Fruit fly (Drosophila melanogaster) S2 (cell line): ENCODE measurements around the gene Mical.
A peak's percentile ranks its signal among the peaks of the same experiment; 100 is the strongest.

Experiments used
- CG8478 ChIP-seq: fragments of >200 bp; optimal IDR thresholded peaks from 2 replicates; lab custom pipeline; 2018
- CTCF ChIP-seq, 2 experiments: fragments of >200 bp; optimal IDR thresholded peaks; 2 replicates each; lab custom pipeline; 2018

The Mical gene

DNA sequence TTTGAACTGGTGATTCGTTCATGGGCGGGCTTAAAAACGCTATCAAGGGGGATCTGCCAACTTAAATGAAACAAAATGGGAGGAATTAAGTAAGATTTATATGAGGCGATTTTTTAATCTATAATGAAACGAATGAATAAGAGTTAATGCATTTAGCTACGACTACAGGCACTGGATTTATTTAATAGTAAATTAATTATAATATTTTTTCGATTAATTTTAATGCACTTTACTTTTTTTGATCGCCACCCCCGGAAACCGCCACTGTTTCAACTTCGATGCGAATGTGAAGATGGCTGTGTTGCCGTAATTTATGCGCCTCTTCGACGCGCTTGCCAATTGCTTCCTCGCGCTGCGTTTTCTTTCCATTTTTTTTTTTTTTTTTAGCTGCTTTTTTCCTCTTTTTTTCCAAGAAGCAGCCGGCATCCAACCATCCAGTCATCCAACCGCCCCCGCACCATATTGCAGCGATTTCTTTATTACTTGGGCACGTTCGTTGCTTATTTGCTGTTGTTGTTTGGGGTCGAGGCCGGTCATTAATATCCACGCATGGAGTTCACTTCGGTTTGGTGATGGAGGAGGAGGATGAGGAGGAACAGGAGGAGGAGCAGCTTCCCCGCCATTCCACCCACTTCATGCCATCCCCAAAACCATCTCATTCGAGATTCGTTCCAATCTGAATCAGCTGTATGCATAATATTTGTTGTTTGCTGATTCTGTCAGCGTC, 79.4 kb downstream of the Mical start:
- TF ChIP-seq CG8478 (lab: Kevin White, UChicago) (no peak), CTCF (optimal IDR thresholded peaks at IDR 0.05; lab: Kevin White, UChicago) (no peak)

DNA sequence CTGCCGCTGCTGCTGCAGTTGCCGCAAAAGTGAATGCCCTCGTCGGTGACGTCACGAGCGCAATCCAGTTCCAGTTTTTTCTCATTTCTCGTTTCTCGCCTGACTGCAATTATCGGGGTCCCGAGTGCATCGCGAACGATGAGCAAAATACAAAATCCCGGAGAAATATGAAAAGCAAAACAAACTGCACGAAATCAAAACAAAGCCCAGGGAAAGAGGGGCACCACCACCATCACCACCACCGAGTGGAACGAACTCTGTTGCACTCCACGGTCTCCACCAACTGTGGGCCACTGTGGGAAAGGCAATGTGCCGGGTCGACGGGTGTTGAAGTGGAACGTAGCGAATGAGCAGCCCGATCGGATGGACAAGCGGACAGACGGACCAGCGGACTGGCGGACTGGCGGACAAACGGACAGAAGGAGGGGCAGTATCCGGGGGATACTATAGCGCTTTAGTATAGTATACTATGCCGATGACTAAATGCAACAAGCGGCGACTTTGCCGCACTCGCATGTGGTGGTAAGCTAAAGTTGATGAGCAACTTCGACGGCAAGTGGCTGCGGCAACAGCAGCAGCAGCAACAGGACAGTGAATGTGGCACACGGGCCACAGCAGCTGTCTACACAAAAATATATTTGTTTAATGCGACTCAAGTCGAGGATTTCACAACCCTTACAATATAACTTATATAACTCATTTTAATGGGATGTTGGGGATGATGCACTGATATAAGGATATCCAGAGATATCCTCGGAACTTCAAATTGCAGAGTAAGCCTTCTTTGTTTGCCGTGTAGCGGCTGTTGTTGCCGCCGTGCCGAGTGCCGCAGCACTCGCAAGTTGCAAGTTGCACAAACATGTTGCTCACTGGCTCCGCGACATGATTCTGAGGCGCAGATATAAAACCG, 81.3 kb downstream of the Mical start:
- TF ChIP-seq CTCF (optimal IDR thresholded peaks at IDR 0.05; lab: Kevin White, UChicago) (no peak), CG8478 (lab: Kevin White, UChicago) (no peak)

DNA sequence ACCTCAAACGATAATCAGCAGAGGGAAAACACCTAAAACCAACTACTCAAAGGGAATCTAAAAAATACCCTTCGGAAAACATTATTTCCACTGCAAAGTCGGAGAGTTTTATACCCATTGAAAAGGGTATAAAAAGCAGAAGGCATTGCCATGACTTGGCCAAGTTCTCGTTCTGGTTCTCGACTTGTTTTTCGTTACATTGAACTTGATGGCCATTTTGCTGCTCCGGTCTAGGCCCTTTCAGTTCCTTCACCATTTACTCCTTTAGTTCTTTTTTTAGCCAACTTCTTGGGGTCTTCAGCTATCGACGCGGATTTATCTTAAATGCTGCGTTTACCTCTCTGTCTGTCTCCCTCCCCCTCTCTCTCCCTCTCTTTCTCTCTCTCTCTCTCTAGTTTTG, 82.8 kb downstream of the Mical start:
- TF ChIP-seq CG8478 (lab: Kevin White, UChicago) (no peak), CTCF (optimal IDR thresholded peaks at IDR 0.05; lab: Kevin White, UChicago) (no peak)

DNA sequence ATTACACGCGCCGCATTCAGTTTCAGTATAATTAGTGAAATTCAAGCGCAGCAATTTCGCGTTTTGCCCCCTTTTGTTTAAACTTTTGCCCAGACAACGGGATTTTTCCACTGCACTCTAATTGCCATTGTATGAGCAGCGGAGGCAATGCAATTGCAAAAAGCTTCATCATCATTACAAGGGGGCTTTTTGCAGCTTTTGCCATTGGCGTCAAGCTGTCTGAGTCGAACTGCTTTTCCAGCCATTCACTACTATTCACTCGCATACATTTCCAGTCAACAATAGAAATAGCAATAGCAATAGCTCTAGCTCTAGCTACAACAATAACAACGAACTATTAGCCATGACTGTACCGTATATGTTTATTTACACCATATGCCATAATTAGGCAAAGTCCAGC, 85.5 kb downstream of the Mical start:
- no peak for TF ChIP-seq CG8478 (lab: Kevin White, UChicago)
- no peak for TF ChIP-seq CTCF (optimal IDR thresholded peaks at IDR 0.05; lab: Kevin White, UChicago)

DNA sequence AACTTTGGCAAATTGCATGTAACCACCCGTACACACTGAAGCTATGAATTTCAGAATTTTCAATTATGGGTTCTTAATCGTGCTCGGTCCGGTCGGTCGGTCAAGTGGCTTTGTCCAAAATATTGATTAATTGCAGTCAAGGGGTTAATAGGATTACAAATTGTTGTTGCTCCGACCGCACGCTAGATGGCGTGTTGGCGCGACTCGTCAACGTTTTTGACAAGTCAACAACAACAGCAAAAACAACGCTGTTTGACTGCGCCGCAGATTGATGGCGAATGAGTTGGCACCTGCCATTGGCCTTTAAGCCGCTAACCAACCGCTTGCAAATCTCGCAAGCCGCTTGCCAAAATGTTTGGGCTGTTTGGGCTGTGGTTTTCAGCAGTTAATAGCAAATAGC, 86.0 kb downstream of the Mical start:
- TF ChIP-seq CG8478 (lab: Kevin White, UChicago) (no peak), CTCF (optimal IDR thresholded peaks at IDR 0.05; lab: Kevin White, UChicago) (peak; percentile 69 to 79)

DNA sequence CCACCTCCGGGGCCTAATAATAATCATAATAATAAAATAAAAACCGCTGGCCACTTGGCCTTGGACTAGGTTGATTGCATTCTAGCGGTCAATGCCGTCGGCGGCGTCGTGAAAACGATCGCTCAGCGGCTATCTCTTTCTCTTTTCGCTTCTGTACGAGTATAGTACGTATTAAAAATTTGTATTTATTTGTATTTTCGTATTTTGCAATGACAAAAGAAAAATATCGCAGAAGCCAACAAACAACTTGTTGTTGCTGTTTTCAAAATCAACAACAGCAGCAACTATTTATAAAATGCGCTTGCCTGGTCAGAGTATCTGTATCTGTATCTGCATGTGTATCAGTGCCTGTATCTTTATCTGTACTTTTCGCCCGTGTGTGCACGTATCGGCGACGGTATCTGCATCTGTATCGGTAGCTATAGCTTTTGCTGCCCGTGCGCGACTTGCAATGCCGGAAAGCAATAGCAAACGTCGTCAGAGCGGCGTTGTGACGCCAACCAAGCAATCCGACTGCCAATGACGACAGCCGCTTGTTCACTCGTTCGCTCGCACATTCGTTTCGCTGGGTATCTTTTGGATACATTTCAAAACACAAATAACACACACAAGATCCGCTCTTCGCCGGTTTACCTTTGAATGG, 87.9 kb downstream of the Mical start:
- TF ChIP-seq CTCF (optimal IDR thresholded peaks at IDR 0.05; lab: Kevin White, UChicago): no peak
- no peak for TF ChIP-seq CG8478 (lab: Kevin White, UChicago)

DNA sequence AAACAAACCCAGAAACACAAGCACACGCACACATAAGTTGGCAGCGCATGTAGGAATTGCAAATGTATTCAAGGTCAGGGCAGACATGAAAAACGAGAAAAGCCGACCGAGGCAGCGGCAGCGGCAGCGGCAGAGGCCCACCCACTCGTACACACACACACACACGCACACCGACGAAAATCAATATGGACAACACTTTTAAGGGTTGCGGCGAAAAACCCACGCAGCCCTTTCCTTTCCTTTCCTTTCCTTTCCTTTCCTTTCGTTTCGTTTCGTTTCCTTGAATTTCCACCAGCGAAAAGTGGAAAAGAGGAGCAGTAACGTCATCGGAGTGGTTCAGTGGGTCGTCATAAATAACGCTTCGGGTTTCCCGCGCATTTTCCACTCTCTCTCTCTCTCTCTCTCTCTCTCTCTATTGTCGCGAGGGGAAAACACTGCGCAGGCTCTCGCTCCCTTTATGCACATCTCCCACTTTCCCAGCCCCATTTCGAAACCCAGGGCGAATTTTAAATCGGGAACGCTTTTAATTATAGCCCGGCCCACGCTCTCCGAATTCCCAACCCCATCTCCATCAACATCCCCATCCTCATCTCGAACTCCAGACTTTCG, 89.9 kb downstream of the Mical start:
- no peak for TF ChIP-seq CG8478 (lab: Kevin White, UChicago)
- no peak for TF ChIP-seq CTCF (optimal IDR thresholded peaks at IDR 0.05; lab: Kevin White, UChicago)

DNA sequence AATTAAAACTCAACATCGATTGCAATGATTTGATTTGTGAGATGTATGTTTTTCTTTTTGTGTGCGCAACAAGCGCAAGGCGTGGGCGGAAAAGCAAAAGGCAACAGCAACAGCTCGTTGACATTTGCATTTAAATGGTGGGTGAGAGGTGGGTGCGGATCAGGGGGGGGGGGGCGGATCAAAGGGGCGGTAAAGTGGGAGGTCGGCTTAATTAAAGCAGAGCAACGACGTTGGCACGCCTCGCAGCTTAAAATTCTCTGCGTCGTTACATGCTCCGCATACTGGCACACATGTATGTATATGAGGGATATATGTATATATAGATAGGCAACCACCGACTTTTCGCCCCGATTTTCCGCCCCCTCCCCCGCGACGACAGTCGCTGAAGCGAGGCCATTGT, 91.0 kb downstream of the Mical start:
- TF ChIP-seq CTCF (optimal IDR thresholded peaks at IDR 0.05; lab: Kevin White, UChicago) (no peak), CG8478 (lab: Kevin White, UChicago) (no peak)
